Fruit fly (Drosophila melanogaster) whole organism, wandering third instar larva: Measurements from ENCODE around the gene Mst98Cb.
A peak's percentile ranks its signal among the peaks of the same experiment; 100 is the strongest.

Experiments used
- psq ChIP-seq: fragments of 200-800 bp; sonication (Bioruptor generic); optimal IDR thresholded peaks from 3 replicates; lab custom pipeline; 2017; ENCODE audit warnings: missing biosample characterization, mild to moderate bottlenecking, missing genetic modification characterization, moderate library complexity
- rgr ChIP-seq: fragments of 200-800 bp; sonication (Bioruptor generic); optimal IDR thresholded peaks from 3 replicates; lab custom pipeline; 2016; ENCODE audit warnings: missing biosample characterization, mild to moderate bottlenecking, missing genetic modification characterization

- TF ChIP-seq rgr (peak; percentile 80), psq (peak; percentile 69)
Observed at dm6 chr3R:28335462-28335998, 42.9 kb downstream of the Mst98Cb start.
